Worm (Caenorhabditis elegans): ENCODE measurements around the gene F54C9.7.

The F54C9.7 gene

ce11 chrII:8581700-8582099 lies 8.6 kb downstream of the F54C9.7 start, which contains the start of gene arl-1:
arl-1 (plus strand) TSS chrII:8582000.
- no peak for TF ChIP-seq Y105C5A.15 (GFP tag; IDR thresholded peaks at IDR 0.05)
- no peak for TF ChIP-seq nhr-76 (tag; optimal IDR thresholded peaks at IDR 0.05)
- TF ChIP-seq nhr-10 (tag; optimal IDR thresholded peaks at IDR 0.05), result no peak
- no peak for TF ChIP-seq fos-1 (tag; optimal IDR thresholded peaks at IDR 0.05)
- no peak for TF ChIP-seq spr-1 (tag; optimal IDR thresholded peaks at IDR 0.05)
- no peak for TF ChIP-seq mes-2 (tag; optimal IDR thresholded peaks at IDR 0.05; ENCODE audit: poor library complexity, severe bottlenecking)
- no peak for TF ChIP-seq jun-1 (tag; optimal IDR thresholded peaks at IDR 0.05)
- no peak for TF ChIP-seq tag-97 (GFP tag; IDR thresholded peaks at IDR 0.05)
- TF ChIP-seq vab-7 (GFP tag; IDR thresholded peaks at IDR 0.05), result no peak
- no peak for TF ChIP-seq nhr-41 (GFP tag; IDR thresholded peaks at IDR 0.05)
- TF ChIP-seq ceh-44 (GFP tag; IDR thresholded peaks at IDR 0.05), result no peak
- TF ChIP-seq nhr-6 (tag; optimal IDR thresholded peaks at IDR 0.05), result no peak
- TF ChIP-seq nhr-111 (GFP tag; optimal IDR thresholded peaks at IDR 0.05), result no peak
- TF ChIP-seq aly-2 (tag; optimal IDR thresholded peaks at IDR 0.05), result no peak
- no peak for TF ChIP-seq nhr-42 (GFP tag; IDR thresholded peaks at IDR 0.05)
- no peak for TF ChIP-seq hif-1 (tag; optimal IDR thresholded peaks at IDR 0.05)
- no peak for TF ChIP-seq dpl-1 (GFP tag; optimal IDR thresholded peaks at IDR 0.05)
- TF ChIP-seq nhr-28 (tag; optimal IDR thresholded peaks at IDR 0.05), result no peak
- no peak for TF ChIP-seq ces-1 (GFP tag; optimal IDR thresholded peaks at IDR 0.05)
- no peak for TF ChIP-seq lin-39 (tag; optimal IDR thresholded peaks at IDR 0.05)

- no peak for TF ChIP-seq F49E8.2 (tag; optimal IDR thresholded peaks at IDR 0.05; ENCODE audit: borderline replicate concordance)
- TF ChIP-seq lin-38 (GFP tag; IDR thresholded peaks at IDR 0.05), result 0 out of 2 replicates have a peak, but pooled peaks have one; percentile 28
- TF ChIP-seq pha-4 (GFP tag; IDR thresholded peaks at IDR 0.05), result no peak
- TF ChIP-seq pha-4 (tag; optimal IDR thresholded peaks at IDR 0.05), result no peak
- TF ChIP-seq spr-3 (GFP tag; optimal IDR thresholded peaks at IDR 0.05), result no peak
- TF ChIP-seq T26A8.4 (GFP tag; IDR thresholded peaks at IDR 0.05), result no peak
- no peak for TF ChIP-seq nhr-25 (tag; optimal IDR thresholded peaks at IDR 0.05; ENCODE audit: borderline replicate concordance, insufficient read depth)
- peak; percentile 58 for TF ChIP-seq ama-1 (optimal IDR thresholded peaks at IDR 0.05)
- peak; percentile 7 for TF ChIP-seq hlh-30 (tag; optimal IDR thresholded peaks at IDR 0.05; ENCODE audit: insufficient read depth)
- TF ChIP-seq spr-1 (tag; optimal IDR thresholded peaks at IDR 0.05), result no peak
- no peak for TF ChIP-seq D1046.2 (GFP tag; IDR thresholded peaks at IDR 0.05)
- no peak for TF ChIP-seq hif-1 (tag; optimal IDR thresholded peaks at IDR 0.05)
- TF ChIP-seq nhr-237 (tag; optimal IDR thresholded peaks at IDR 0.05), result no peak
- no peak for TF ChIP-seq Y5F2A.4 (GFP tag; optimal IDR thresholded peaks at IDR 0.05)
Observed at ce11 chrII:8583035-8583434, 9.9 kb downstream of the F54C9.7 start.

- TF ChIP-seq mep-1 (tag; optimal IDR thresholded peaks at IDR 0.05) (peak; percentile 53), mdl-1 (tag; optimal IDR thresholded peaks at IDR 0.05) (peak in 1 of 2 experiments; percentile 55), hlh-11 (tag; optimal IDR thresholded peaks at IDR 0.05) (peak; percentile 65), spr-3 (GFP tag; optimal IDR thresholded peaks at IDR 0.05) (no peak), nhr-48 (tag; optimal IDR thresholded peaks at IDR 0.05) (peak; percentile 51), cey-2 (tag; optimal IDR thresholded peaks at IDR 0.05; ENCODE audit: borderline replicate concordance, insufficient read depth) (no peak), rbr-2 (tag; optimal IDR thresholded peaks at IDR 0.05) (peak; percentile 18), daf-12 (tag; optimal IDR thresholded peaks at IDR 0.05) (no peak), lir-3 (tag; optimal IDR thresholded peaks at IDR 0.05) (no peak), mxl-3 (GFP tag; optimal IDR thresholded peaks at IDR 0.05) (peak; percentile 4), nhr-10 (tag; optimal IDR thresholded peaks at IDR 0.05) (no peak), ctbp-1 (GFP tag; IDR thresholded peaks at IDR 0.05) (peak; percentile 43; the same call in 1 of the 2 replicates), unc-62 (GFP tag; optimal IDR thresholded peaks at IDR 0.05 in 1 of 2) (no peak), unc-62 (tag; optimal IDR thresholded peaks at IDR 0.05) (no peak), D1046.2 (GFP tag; IDR thresholded peaks at IDR 0.05) (no peak), dpl-1 (GFP tag; optimal IDR thresholded peaks at IDR 0.05) (no peak), gei-8 (GFP tag; optimal IDR thresholded peaks at IDR 0.05) (no peak), F26F4.8 (GFP tag; conservative IDR thresholded peaks at IDR 0.05) (no peak), madf-9 (GFP tag; conservative IDR thresholded peaks at IDR 0.05) (no peak), daf-8 (GFP tag; IDR thresholded peaks at IDR 0.05) (no peak), T26A8.4 (GFP tag; IDR thresholded peaks at IDR 0.05) (peak; percentile 83; the same call in 1 of the 2 replicates)
Observed at ce11 chrII:8585036-8585627, 12.0 kb downstream of the F54C9.7 start, which contains the start of gene F54C9.11. F54C9.11 (minus strand) TSS chrII:8585086.
